Worm (Caenorhabditis elegans): ENCODE measurements around the gene C44B11.6.

- no peak for TF ChIP-seq elt-3 (tag; optimal IDR thresholded peaks at IDR 0.05)
- TF ChIP-seq fkh-8 (tag; optimal IDR thresholded peaks at IDR 0.05): no peak
- no peak for TF ChIP-seq ceh-90 (tag; optimal IDR thresholded peaks at IDR 0.05)
- TF ChIP-seq aha-1 (tag; optimal IDR thresholded peaks at IDR 0.05): no peak
- no peak for TF ChIP-seq nhr-11 (tag; optimal IDR thresholded peaks at IDR 0.05)
Observed at ce11 chrIII:3140227-3140626, 12.7 kb upstream of the C44B11.6 start.

Measured in whole organism, L1 larva.